Worm (Caenorhabditis elegans) whole organism, midembryonic: ENCODE measurements around the gene Y53F4B.11.

Experiments
- ref-1 ChIP-seq: fragments of 200-800 bp; sonication (Bioruptor generic); conservative IDR thresholded peaks from 2 replicates; pipeline ENCODE4 v1.3.6; 2022; ENCODE audit warnings: missing genetic modification reagents, missing genetic modification characterization, missing compliant biosample characterization
- tab-1 ChIP-seq: fragments of 200-800 bp; sonication (Bioruptor generic); IDR thresholded peaks from 2 replicates; pipeline ENCODE4 v1.3.6; 2022; ENCODE audit warnings: missing genetic modification characterization, missing compliant biosample characterization
- ztf-23 ChIP-seq: fragments of 200-800 bp; sonication (Bioruptor generic); IDR thresholded peaks from 2 replicates; pipeline ENCODE4 v1.3.6; 2022; ENCODE audit warnings: missing genetic modification reagents, missing genetic modification characterization, missing compliant biosample characterization

DNA sequence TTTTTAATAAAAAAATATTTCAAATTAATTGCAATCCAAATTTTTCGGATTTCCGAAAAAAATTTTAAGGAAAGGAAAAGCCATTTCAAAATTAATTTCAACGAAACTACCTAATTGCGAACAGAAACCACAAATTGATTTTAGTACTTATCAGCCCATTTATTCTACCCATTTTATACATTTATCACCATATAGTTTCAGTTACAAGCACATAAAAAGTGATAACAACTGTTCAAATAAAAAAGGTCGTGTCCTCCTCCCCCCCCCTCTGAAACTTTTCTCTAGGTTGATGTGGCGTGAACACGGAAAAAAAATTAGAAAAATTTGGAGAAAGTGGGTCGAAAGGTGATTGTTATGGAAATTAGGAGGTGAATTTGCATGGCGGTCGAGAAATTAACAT, 45.7 kb upstream of the Y53F4B.11 start:
- TF ChIP-seq tab-1 (GFP tag; lab: Robert Waterston, UW) (no peak), ref-1 (no peak), ztf-23 (GFP tag; lab: Robert Waterston, UW) (no peak)
